Worm (Caenorhabditis elegans): ENCODE data around the gene clc-2.

clc-2 gene

ce11 chrX:7409935-7410334, 21.3 kb upstream of the clc-2 start, which contains the start of gene C10A4.2:
C10A4.2 (plus strand) TSS chrX:7410235.
- no peak for TF ChIP-seq Y67H2A.10 (GFP tag; conservative IDR thresholded peaks at IDR 0.05)
- no peak for TF ChIP-seq lin-35 (GFP tag; optimal IDR thresholded peaks at IDR 0.05)
- no peak for TF ChIP-seq tbx-9 (tag; optimal IDR thresholded peaks at IDR 0.05; ENCODE audit: borderline replicate concordance)
- TF ChIP-seq Y53G8AR.9 (GFP tag; conservative IDR thresholded peaks at IDR 0.05): no peak
- TF ChIP-seq sea-2 (GFP tag; IDR thresholded peaks at IDR 0.05): no peak
- TF ChIP-seq Y53F4B.3 (GFP tag; IDR thresholded peaks at IDR 0.05): no peak
- no peak for TF ChIP-seq D2030.7 (GFP tag; IDR thresholded peaks at IDR 0.05)
- no peak for TF ChIP-seq snpc-1.3 (tag; optimal IDR thresholded peaks at IDR 0.05; ENCODE audit: insufficient read depth)
- TF ChIP-seq hlh-26 (GFP tag; conservative IDR thresholded peaks at IDR 0.05): no peak
- no peak for TF ChIP-seq ceh-91 (GFP tag; IDR thresholded peaks at IDR 0.05)
- TF ChIP-seq bed-2 (GFP tag; IDR thresholded peaks at IDR 0.05): no peak
- TF ChIP-seq sdz-38 (tag; optimal IDR thresholded peaks at IDR 0.05): no peak
- no peak for TF ChIP-seq ztf-26 (tag; optimal IDR thresholded peaks at IDR 0.05)
- no peak for TF ChIP-seq dpff-1 (tag; optimal IDR thresholded peaks at IDR 0.05)
- TF ChIP-seq zfh-2 (GFP tag; conservative IDR thresholded peaks at IDR 0.05): no peak

ce11 chrX:7415420-7415819, 15.8 kb upstream of the clc-2 start, which contains the start of gene C10A4.7:
C10A4.7 (minus strand) TSS chrX:7415520.
- no peak for TF ChIP-seq lin-40 (tag; optimal IDR thresholded peaks at IDR 0.05)
- no peak for TF ChIP-seq lag-1 (GFP tag; IDR thresholded peaks at IDR 0.05)
- TF ChIP-seq aptf-3 (GFP tag; IDR thresholded peaks at IDR 0.05): no peak
- TF ChIP-seq F33H1.4 (GFP tag; IDR thresholded peaks at IDR 0.05): no peak
- no peak for TF ChIP-seq nfya-2 (GFP tag; IDR thresholded peaks at IDR 0.05)
- TF ChIP-seq somi-1 (GFP tag; optimal IDR thresholded peaks at IDR 0.05): no peak
- TF ChIP-seq nhr-179 (tag; optimal IDR thresholded peaks at IDR 0.05): no peak
- TF ChIP-seq unc-62 (GFP tag; optimal IDR thresholded peaks at IDR 0.05): no peak
- no peak for TF ChIP-seq K11D2.4 (GFP tag; IDR thresholded peaks at IDR 0.05)
- TF ChIP-seq F57A8.1 (GFP tag; optimal IDR thresholded peaks at IDR 0.05): no peak
- no peak for TF ChIP-seq F22D6.2 (tag; optimal IDR thresholded peaks at IDR 0.05)
- TF ChIP-seq madf-3 (GFP tag; IDR thresholded peaks at IDR 0.05): no peak

ce11 chrX:7416082-7416481, 15.2 kb upstream of the clc-2 start, which contains the start of gene C10A4.1:
C10A4.1 (plus strand) TSS chrX:7416382.
- no peak for TF ChIP-seq egl-44 (GFP tag; IDR thresholded peaks at IDR 0.05)
- no peak for TF ChIP-seq ceh-58 (GFP tag; IDR thresholded peaks at IDR 0.05)
- no peak for TF ChIP-seq sdz-38 (tag; optimal IDR thresholded peaks at IDR 0.05)
- TF ChIP-seq ztf-22 (GFP tag; optimal IDR thresholded peaks at IDR 0.05): no peak
- TF ChIP-seq ztf-6 (GFP tag; IDR thresholded peaks at IDR 0.05): no peak
- TF ChIP-seq dpff-1 (tag; optimal IDR thresholded peaks at IDR 0.05): no peak

ce11 chrX:7420571-7420970, 10.7 kb upstream of the clc-2 start, which contains the start of gene C10A4.9:
C10A4.9 (plus strand) TSS chrX:7420871.
- TF ChIP-seq mel-28 (tag; optimal IDR thresholded peaks at IDR 0.05; ENCODE audit: borderline replicate concordance) (no peak), ceh-40 (GFP tag; IDR thresholded peaks at IDR 0.05) (no peak), nhr-120 (GFP tag; IDR thresholded peaks at IDR 0.05) (no peak), lir-1 (GFP tag; conservative IDR thresholded peaks at IDR 0.05) (no peak), bed-2 (GFP tag; IDR thresholded peaks at IDR 0.05) (no peak), ztf-6 (GFP tag; IDR thresholded peaks at IDR 0.05) (no peak), ceh-91 (GFP tag; IDR thresholded peaks at IDR 0.05) (no peak), egl-44 (GFP tag; IDR thresholded peaks at IDR 0.05) (no peak), lsl-1 (GFP tag; optimal IDR thresholded peaks at IDR 0.05) (no peak), hmg-20 (GFP tag; IDR thresholded peaks at IDR 0.05) (no peak)

Data from whole organism, young adult.